Worm (Caenorhabditis elegans) whole organism, L4 larva: ENCODE measurements around the gene K09D9.14.
A peak's percentile ranks its signal among the peaks of the same experiment; 100 is the strongest.

Experiments
- F26F4.8 ChIP-seq: fragments of 200-800 bp; sonication (Bioruptor generic); conservative IDR thresholded peaks from 2 replicates; pipeline ENCODE4 v1.3.6; 2022; ENCODE audit warnings: missing genetic modification characterization, missing compliant biosample characterization
- F37D6.2 ChIP-seq: sonication (generic microtip); optimal IDR thresholded peaks from 2 replicates; lab custom pipeline; 2016; ENCODE audit warnings: mild to moderate bottlenecking, missing genetic modification characterization, missing compliant biosample characterization
- F44E2.7 ChIP-seq: fragments of 200-800 bp; sonication (Bioruptor generic); IDR thresholded peaks from 2 replicates; pipeline ENCODE4 v2.1.2; 2022; ENCODE audit warnings: missing genetic modification characterization, missing compliant biosample characterization
- R02D3.7 ChIP-seq: fragments of 150-350 bp; sonication (generic microtip); optimal IDR thresholded peaks from 3 replicates; lab custom pipeline; 2014; ENCODE audit warnings: missing biosample characterization, missing genetic modification characterization
- Y48G9A.11 ChIP-seq: fragments of 200-800 bp; sonication (Bioruptor generic); IDR thresholded peaks from 2 replicates; pipeline ENCODE4 v1.3.6; 2022; ENCODE audit warnings: missing genetic modification reagents, missing genetic modification characterization, missing compliant biosample characterization
- Y75B8A.6 ChIP-seq: fragments of 200-800 bp; sonication (Bioruptor generic); IDR thresholded peaks from 2 replicates; pipeline ENCODE4 v1.3.6; 2022; ENCODE audit warnings: missing genetic modification reagents, missing genetic modification characterization, missing compliant biosample characterization
- aha-1 ChIP-seq: fragments of 150-350 bp; peaks from one replicate; lab custom pipeline; 2014; ENCODE audit warnings: missing biosample characterization, missing genetic modification characterization
- ama-1 ChIP-seq: fragments of 150-350 bp; optimal IDR thresholded peaks from 2 replicates; lab custom pipeline; 2014; ENCODE audit warnings: inconsistent platforms, mixed read lengths
- arid-1 ChIP-seq: fragments of 200-800 bp; sonication (Bioruptor generic); conservative IDR thresholded peaks from 2 replicates; pipeline ENCODE4 v1.3.6; 2022; ENCODE audit warnings: missing genetic modification reagents, missing genetic modification characterization, missing compliant biosample characterization
- attf-4 ChIP-seq: sonication (generic microtip); optimal IDR thresholded peaks from 3 replicates; lab custom pipeline; 2017; ENCODE audit warnings: missing biosample characterization, missing genetic modification characterization
- ceh-20 ChIP-seq: fragments of 200-800 bp; sonication (Bioruptor generic); IDR thresholded peaks from 2 replicates; pipeline ENCODE4 v1.3.6; 2022; ENCODE audit warnings: missing genetic modification reagents, missing genetic modification characterization, missing compliant biosample characterization
- ceh-28 ChIP-seq: fragments of 150-350 bp; optimal IDR thresholded peaks from 2 replicates; lab custom pipeline; 2014; ENCODE audit warnings: missing biosample characterization, missing genetic modification reagents, missing genetic modification characterization
- daf-12 ChIP-seq: fragments of 150-350 bp; optimal IDR thresholded peaks from 2 replicates; lab custom pipeline; 2014; ENCODE audit warnings: missing biosample characterization, missing genetic modification reagents, missing genetic modification characterization
- daf-16 ChIP-seq, 3 experiments: sonication (generic microtip); optimal IDR thresholded peaks; 2 replicates each; lab custom pipeline; 2016 to 2017; ENCODE audit warnings: missing genetic modification characterization in 3 of 3, missing genetic modification reagents in 3 of 3, mild to moderate bottlenecking in 2 of 3, missing compliant biosample characterization in 2 of 3, missing biosample characterization in 1 of 3, moderate library complexity in 1 of 3
- dmd-9 ChIP-seq: fragments of 200-800 bp; sonication (Bioruptor generic); IDR thresholded peaks from 2 replicates; pipeline ENCODE4 v1.3.6; 2022; ENCODE audit warnings: missing genetic modification reagents, missing genetic modification characterization, missing compliant biosample characterization
- dpl-1 ChIP-seq: fragments of 150-350 bp; optimal IDR thresholded peaks from 2 replicates; lab custom pipeline; 2014; ENCODE audit warnings: missing biosample characterization, missing genetic modification reagents, missing genetic modification characterization
- dve-1 ChIP-seq: sonication (generic microtip); optimal IDR thresholded peaks from 2 replicates; lab custom pipeline; 2017; ENCODE audit warnings: antibody characterized with exemption, mild to moderate bottlenecking, missing genetic modification characterization, missing compliant biosample characterization; ENCODE audit not compliant: insufficient read depth
- fkh-10 ChIP-seq: fragments of 150-350 bp; optimal IDR thresholded peaks from 2 replicates; lab custom pipeline; 2014; ENCODE audit warnings: missing biosample characterization, missing genetic modification reagents, missing genetic modification characterization
- jun-1 ChIP-seq: fragments of 150-350 bp; optimal IDR thresholded peaks from 2 replicates; lab custom pipeline; 2014; ENCODE audit warnings: missing biosample characterization, missing genetic modification reagents, missing genetic modification characterization
- lin-29 ChIP-seq: fragments of 200-800 bp; sonication (Bioruptor generic); IDR thresholded peaks from 2 replicates; pipeline ENCODE4 v1.3.6; 2022; ENCODE audit warnings: missing genetic modification reagents, missing genetic modification characterization, missing compliant biosample characterization
- lin-39 ChIP-seq: fragments of 150-350 bp; optimal IDR thresholded peaks from 2 replicates; lab custom pipeline; 2014; ENCODE audit warnings: missing biosample characterization, missing genetic modification reagents, missing genetic modification characterization
- lsy-2 ChIP-seq, 2 experiments: fragments of 150-350 bp in 1 of 2; sonication (generic microtip) in 1 of 2; optimal IDR thresholded peaks; 2 replicates each; lab custom pipeline; 2014 to 2017; ENCODE audit warnings: missing biosample characterization in 2 of 2, missing genetic modification characterization in 2 of 2
- madf-5 ChIP-seq, 2 experiments: fragments of 200-800 bp; sonication (Bioruptor generic); IDR thresholded peaks; 2 replicates each; pipeline ENCODE4 v1.3.6; 2022; ENCODE audit warnings: missing compliant biosample characterization in 2 of 2, missing genetic modification characterization in 2 of 2
- mdt-29 ChIP-seq: fragments of 200-800 bp; sonication (Bioruptor generic); IDR thresholded peaks from 2 replicates; pipeline ENCODE4 v1.3.6; 2022; ENCODE audit warnings: missing genetic modification reagents, missing genetic modification characterization, missing compliant biosample characterization
- mep-1 ChIP-seq: fragments of 150-350 bp; sonication (generic microtip); optimal IDR thresholded peaks from 3 replicates; lab custom pipeline; 2014; ENCODE audit warnings: missing biosample characterization, missing genetic modification characterization
- nhr-102 ChIP-seq: sonication (generic microtip); optimal IDR thresholded peaks from 2 replicates; lab custom pipeline; 2016; ENCODE audit warnings: mild to moderate bottlenecking, missing genetic modification characterization, moderate library complexity, missing compliant biosample characterization
- nhr-11 ChIP-seq: fragments of 150-350 bp; optimal IDR thresholded peaks from 2 replicates; lab custom pipeline; 2014; ENCODE audit warnings: missing biosample characterization, missing genetic modification characterization
- nhr-237 ChIP-seq: sonication (generic microtip); optimal IDR thresholded peaks from 2 replicates; lab custom pipeline; 2017; ENCODE audit warnings: missing biosample characterization, missing genetic modification characterization
- nhr-28 ChIP-seq: fragments of 150-350 bp; optimal IDR thresholded peaks from 2 replicates; lab custom pipeline; 2014; ENCODE audit warnings: missing biosample characterization, missing genetic modification characterization
- nhr-48 ChIP-seq: sonication (generic microtip); optimal IDR thresholded peaks from 2 replicates; lab custom pipeline; 2016; ENCODE audit warnings: mild to moderate bottlenecking, missing genetic modification characterization, missing compliant biosample characterization
- php-3 ChIP-seq: fragments of 200-800 bp; sonication (Bioruptor generic); IDR thresholded peaks from 2 replicates; pipeline ENCODE4 v1.3.6; 2022; ENCODE audit warnings: missing genetic modification reagents, missing genetic modification characterization, missing compliant biosample characterization
- pqm-1 ChIP-seq: sonication (generic microtip); optimal IDR thresholded peaks from 2 replicates; lab custom pipeline; 2017; ENCODE audit warnings: missing biosample characterization, missing genetic modification characterization
- rbr-2 ChIP-seq: sonication (generic microtip); optimal IDR thresholded peaks from 2 replicates; lab custom pipeline; 2016; ENCODE audit warnings: missing genotype, missing genetic modification characterization, missing compliant biosample characterization
- spr-1 ChIP-seq: sonication (generic microtip); optimal IDR thresholded peaks from 2 replicates; lab custom pipeline; 2016; ENCODE audit warnings: mild to moderate bottlenecking, missing genetic modification characterization, missing compliant biosample characterization
- tag-97 ChIP-seq: fragments of 200-800 bp; sonication (Bioruptor generic); IDR thresholded peaks from 2 replicates; pipeline ENCODE4 v1.3.6; 2022; ENCODE audit warnings: missing genetic modification characterization, missing compliant biosample characterization
- unc-39 ChIP-seq: sonication (generic microtip); optimal IDR thresholded peaks from 2 replicates; lab custom pipeline; 2017; ENCODE audit warnings: missing biosample characterization, missing genetic modification characterization
- unc-62 ChIP-seq, 3 experiments: fragments of 150-350 bp in 1 of 3; sonication (generic microtip); optimal IDR thresholded peaks in 2 of 3; peaks in 1 of 3; 1 replicate in 1 of 3; 2 replicates in 2 of 3; lab custom pipeline; 2014 to 2017; ENCODE audit warnings: missing biosample characterization in 3 of 3, missing genetic modification characterization in 3 of 3, missing genetic modification reagents in 3 of 3, missing genotype in 1 of 3
- vab-7 ChIP-seq: fragments of 200-800 bp; sonication (Bioruptor generic); IDR thresholded peaks from 2 replicates; pipeline ENCODE4 v1.3.6; 2022; ENCODE audit warnings: missing genetic modification reagents, missing genetic modification characterization, missing compliant biosample characterization
- zfp-2 ChIP-seq: sonication (generic microtip); optimal IDR thresholded peaks from 2 replicates; lab custom pipeline; 2016; ENCODE audit warnings: mild to moderate bottlenecking, missing genetic modification characterization, missing compliant biosample characterization
- zip-2 ChIP-seq: fragments of 150-350 bp; optimal IDR thresholded peaks from 2 replicates; lab custom pipeline; 2014; ENCODE audit warnings: missing biosample characterization, missing genetic modification characterization
- ztf-7 ChIP-seq: fragments of 150-350 bp; optimal IDR thresholded peaks from 2 replicates; lab custom pipeline; 2014; ENCODE audit warnings: missing biosample characterization, missing genetic modification characterization

K09D9.14 gene

ce11 chrV:4041853-4042424 lies 20.3 kb upstream of the K09D9.14 start, which contains the start of the genes C49G7.10 and irg-2 (continued):
- no peak for TF ChIP-seq rbr-2
- no peak for TF ChIP-seq vab-7 (GFP tag; lab: Robert Waterston, UW)
- no peak for TF ChIP-seq lin-39 (tag; lab: Kevin White, UChicago)
- TF ChIP-seq nhr-48 (tag; lab: Kevin White, UChicago), result no peak
- TF ChIP-seq madf-5 (GFP tag; IDR thresholded peaks at IDR 0.05; lab: Robert Waterston, UW), result no peak
- no peak for TF ChIP-seq unc-39 (tag; lab: Kevin White, UChicago)
- no peak for TF ChIP-seq php-3 (GFP tag; lab: Robert Waterston, UW)
- no peak for TF ChIP-seq ceh-20 (GFP tag; lab: Robert Waterston, UW)
- TF ChIP-seq jun-1 (tag; lab: Kevin White, UChicago), result no peak
- no peak for TF ChIP-seq mdt-29 (GFP tag; lab: Robert Waterston, UW)
- no peak for TF ChIP-seq spr-1
- TF ChIP-seq nhr-102, result no peak
- TF ChIP-seq lin-29 (GFP tag; lab: Robert Waterston, UW), result no peak
- peak; percentile 18 for TF ChIP-seq nhr-28 (tag; lab: Kevin White, UChicago)
- no peak for TF ChIP-seq fkh-10
- TF ChIP-seq nhr-11 (tag; lab: Kevin White, UChicago), result peak; percentile 46
- no peak for TF ChIP-seq daf-16 (GFP tag; optimal IDR thresholded peaks at IDR 0.05; lab: Kevin White, UChicago)
- TF ChIP-seq daf-16 (tag; optimal IDR thresholded peaks at IDR 0.05; lab: Kevin White, UChicago), result no peak
- TF ChIP-seq ceh-28, result no peak
- no peak for TF ChIP-seq daf-12
- TF ChIP-seq ztf-7 (tag; lab: Kevin White, UChicago), result peak; percentile 98
- TF ChIP-seq dmd-9 (GFP tag; lab: Robert Waterston, UW), result no peak
- TF ChIP-seq Y48G9A.11 (GFP tag; lab: Robert Waterston, UW), result no peak
- TF ChIP-seq pqm-1 (tag; lab: Kevin White, UChicago), result peak; percentile 12
- TF ChIP-seq dpl-1 (GFP tag; lab: Kevin White, UChicago), result peak; percentile 7
- no peak for TF ChIP-seq R02D3.7 (tag; lab: Kevin White, UChicago)

- TF ChIP-seq ztf-7 (tag; lab: Kevin White, UChicago), result no peak
- peak; percentile 63 for TF ChIP-seq zip-2 (tag; lab: Kevin White, UChicago)
Measured at ce11 chrV:4038557-4038956, 16.9 kb upstream of the K09D9.14 start.

- no peak for TF ChIP-seq F44E2.7 (GFP tag; lab: Robert Waterston, UW)
- no peak for TF ChIP-seq unc-62 (GFP tag; optimal IDR thresholded peaks at IDR 0.05 in 1 of 2; lab: Kevin White, UChicago)
- no peak for TF ChIP-seq unc-62 (tag; optimal IDR thresholded peaks at IDR 0.05; lab: Kevin White, UChicago)
- no peak for TF ChIP-seq Y48G9A.11 (GFP tag; lab: Robert Waterston, UW)
- no peak for TF ChIP-seq jun-1 (tag; lab: Kevin White, UChicago)
- TF ChIP-seq Y75B8A.6 (GFP tag; lab: Robert Waterston, UW), result no peak
Measured at ce11 chrV:4038110-4038509, 16.4 kb upstream of the K09D9.14 start, which contains the start of gene C49G7.12. Gene C49G7.12, plus strand, starts transcription at chrV:4038410.

ce11 chrV:4035811-4036210 lies 14.1 kb upstream of the K09D9.14 start, which contains the start of gene C49G7.13:
Gene C49G7.13, plus strand, starts transcription at chrV:4036111.
- TF ChIP-seq dve-1 (no peak), zfp-2 (tag; lab: Kevin White, UChicago) (no peak), F37D6.2 (tag; lab: Kevin White, UChicago) (no peak), mep-1 (tag; lab: Kevin White, UChicago) (no peak), lsy-2 (tag; optimal IDR thresholded peaks at IDR 0.05; lab: Kevin White, UChicago) (no peak), aha-1 (tag; lab: Kevin White, UChicago) (no peak), ama-1 (lab: Kevin White, UChicago) (no peak), Y75B8A.6 (GFP tag; lab: Robert Waterston, UW) (no peak), F26F4.8 (GFP tag; lab: Robert Waterston, UW) (no peak), unc-62 (GFP tag; optimal IDR thresholded peaks at IDR 0.05 in 1 of 2; lab: Kevin White, UChicago) (no peak), unc-62 (tag; optimal IDR thresholded peaks at IDR 0.05; lab: Kevin White, UChicago) (no peak), arid-1 (GFP tag; lab: Robert Waterston, UW) (no peak), attf-4 (tag; lab: Kevin White, UChicago) (no peak), nhr-237 (tag; lab: Kevin White, UChicago) (no peak), nhr-102 (no peak), tag-97 (GFP tag; lab: Robert Waterston, UW) (no peak), jun-1 (tag; lab: Kevin White, UChicago) (no peak)
- TF ChIP-seq, all 104 proteins: peak for 0
